Worm (Caenorhabditis elegans) whole organism, late embryonic: ENCODE measurements around the gene anmt-2.

Source experiments
- C08G9.2 ChIP-seq: sonication (generic microtip); optimal IDR thresholded peaks from 2 replicates; lab custom pipeline; 2016; ENCODE audit warnings: mild to moderate bottlenecking, missing genetic modification characterization, moderate library complexity, missing compliant biosample characterization
- K02D7.2 ChIP-seq: sonication (generic microtip); optimal IDR thresholded peaks from 2 replicates; lab custom pipeline; 2017; ENCODE audit warnings: mild to moderate bottlenecking, missing genetic modification characterization, missing compliant biosample characterization
- K09A11.1 ChIP-seq: sonication (generic microtip); optimal IDR thresholded peaks from 2 replicates; lab custom pipeline; 2017; ENCODE audit warnings: antibody characterized with exemption, mild to moderate bottlenecking, missing genetic modification characterization, missing compliant biosample characterization; ENCODE audit not compliant: insufficient read depth
- T23F11.4 ChIP-seq: fragments of 200-800 bp; sonication (Bioruptor generic); optimal IDR thresholded peaks from 2 replicates; lab custom pipeline; 2018; ENCODE audit warnings: mild to moderate bottlenecking, missing genetic modification characterization, missing compliant biosample characterization
- Y22D7AL.16 ChIP-seq: sonication (generic microtip); optimal IDR thresholded peaks from 2 replicates; lab custom pipeline; 2016; ENCODE audit warnings: missing genetic modification characterization, missing compliant biosample characterization
- ceh-2 ChIP-seq: sonication (generic microtip); optimal IDR thresholded peaks from 2 replicates; lab custom pipeline; 2016; ENCODE audit warnings: missing genotype, missing genetic modification characterization, missing compliant biosample characterization
- ceh-22 ChIP-seq: sonication (generic microtip); optimal IDR thresholded peaks from 2 replicates; lab custom pipeline; 2017; ENCODE audit warnings: missing biosample characterization, missing genetic modification characterization
- ceh-30 ChIP-seq: fragments of 150-350 bp; optimal IDR thresholded peaks from 2 replicates; lab custom pipeline; 2014; ENCODE audit warnings: missing biosample characterization, missing genetic modification characterization
- ceh-34 ChIP-seq: sonication (generic microtip); optimal IDR thresholded peaks from 2 replicates; lab custom pipeline; 2016; ENCODE audit warnings: mild to moderate bottlenecking, missing genetic modification characterization, missing compliant biosample characterization
- ceh-9 ChIP-seq: sonication (generic microtip); optimal IDR thresholded peaks from 2 replicates; lab custom pipeline; 2016; ENCODE audit warnings: mild to moderate bottlenecking, missing genetic modification characterization, inconsistent platforms, missing compliant biosample characterization
- dmd-4 ChIP-seq: sonication (generic microtip); optimal IDR thresholded peaks from 2 replicates; lab custom pipeline; 2016; ENCODE audit warnings: borderline replicate concordance, missing genetic modification characterization, missing compliant biosample characterization
- elt-2 ChIP-seq: sonication (generic microtip); optimal IDR thresholded peaks from 2 replicates; lab custom pipeline; 2016; ENCODE audit warnings: missing genetic modification reagents, missing genetic modification characterization, missing compliant biosample characterization
- elt-4 ChIP-seq: sonication (generic microtip); optimal IDR thresholded peaks from 2 replicates; lab custom pipeline; 2016; ENCODE audit warnings: missing genetic modification characterization, missing compliant biosample characterization
- ets-4 ChIP-seq: sonication (generic microtip); optimal IDR thresholded peaks from 2 replicates; lab custom pipeline; 2016; ENCODE audit warnings: missing genetic modification characterization, missing compliant biosample characterization
- hlh-15 ChIP-seq: sonication (generic microtip); optimal IDR thresholded peaks from 2 replicates; lab custom pipeline; 2016; ENCODE audit warnings: missing genetic modification characterization, missing compliant biosample characterization
- hlh-30 ChIP-seq: sonication (generic microtip); optimal IDR thresholded peaks from 2 replicates; lab custom pipeline; 2017; ENCODE audit warnings: antibody characterized with exemption, missing genetic modification characterization, missing compliant biosample characterization; ENCODE audit not compliant: insufficient read depth
- hlh-6 ChIP-seq: sonication (generic microtip); optimal IDR thresholded peaks from 2 replicates; lab custom pipeline; 2016; ENCODE audit warnings: missing genotype, missing genetic modification characterization, missing compliant biosample characterization
- hlh-8 ChIP-seq: sonication (generic microtip); optimal IDR thresholded peaks from 2 replicates; lab custom pipeline; 2016; ENCODE audit warnings: missing genotype, missing genetic modification characterization, missing compliant biosample characterization
- lim-6 ChIP-seq: sonication (generic microtip); optimal IDR thresholded peaks from 2 replicates; lab custom pipeline; 2016; ENCODE audit warnings: missing genetic modification characterization, missing compliant biosample characterization
- lin-11 ChIP-seq: fragments of 200-800 bp; sonication (Bioruptor generic); optimal IDR thresholded peaks from 2 replicates; lab custom pipeline; 2018; ENCODE audit warnings: mild to moderate bottlenecking, missing genetic modification characterization, missing compliant biosample characterization
- madf-2 ChIP-seq: sonication (generic microtip); optimal IDR thresholded peaks from 2 replicates; lab custom pipeline; 2017; ENCODE audit warnings: missing genetic modification characterization, missing compliant biosample characterization
- nfya-1 ChIP-seq: sonication (generic microtip); optimal IDR thresholded peaks from 2 replicates; lab custom pipeline; 2017; ENCODE audit warnings: missing genetic modification characterization, mild to moderate bottlenecking, missing compliant biosample characterization, antibody characterized with exemption, moderate library complexity
- nhr-11 ChIP-seq: fragments of 150-350 bp; optimal IDR thresholded peaks from 2 replicates; lab custom pipeline; 2014; ENCODE audit warnings: missing biosample characterization, missing genetic modification characterization
- nhr-232 ChIP-seq: sonication (generic microtip); optimal IDR thresholded peaks from 2 replicates; lab custom pipeline; 2016; ENCODE audit warnings: missing genetic modification characterization, missing compliant biosample characterization
- npax-4 ChIP-seq: sonication (generic microtip); optimal IDR thresholded peaks from 2 replicates; lab custom pipeline; 2016; ENCODE audit warnings: missing genetic modification characterization, missing compliant biosample characterization
- odd-2 ChIP-seq: sonication (generic microtip); optimal IDR thresholded peaks from 2 replicates; lab custom pipeline; 2017; ENCODE audit warnings: antibody characterized with exemption, mild to moderate bottlenecking, missing genetic modification characterization, missing compliant biosample characterization
- pag-3 ChIP-seq: sonication (generic microtip); optimal IDR thresholded peaks from 2 replicates; lab custom pipeline; 2016; ENCODE audit warnings: missing compliant biosample characterization, missing genetic modification characterization, borderline replicate concordance
- pha-4 ChIP-seq: fragments of 150-350 bp; optimal IDR thresholded peaks from 2 replicates; lab custom pipeline; 2018; ENCODE audit warnings: missing biosample characterization, missing genetic modification reagents, missing genetic modification characterization
- pqm-1 ChIP-seq: sonication (generic microtip); optimal IDR thresholded peaks from 2 replicates; lab custom pipeline; 2016; ENCODE audit warnings: missing genetic modification characterization, missing compliant biosample characterization
- sox-2 ChIP-seq: fragments of 200-800 bp; sonication (Bioruptor generic); IDR thresholded peaks from 2 replicates; pipeline ENCODE4 v1.3.6; 2022; ENCODE audit warnings: missing genetic modification reagents, missing genetic modification characterization, missing compliant biosample characterization
- sox-4 ChIP-seq: sonication (generic microtip); optimal IDR thresholded peaks from 2 replicates; lab custom pipeline; 2017; ENCODE audit warnings: mild to moderate bottlenecking, missing genetic modification characterization, inconsistent platforms, missing compliant biosample characterization
- ttx-3 ChIP-seq: sonication (generic microtip); optimal IDR thresholded peaks from 2 replicates; lab custom pipeline; 2016; ENCODE audit warnings: missing genetic modification reagents, missing genetic modification characterization, missing compliant biosample characterization
- unc-3 ChIP-seq, 2 experiments: fragments of 200-800 bp in 1 of 2; sonication (Bioruptor generic) in 1 of 2; sonication (generic microtip) in 1 of 2; conservative IDR thresholded peaks in 1 of 2; optimal IDR thresholded peaks in 1 of 2; 2 replicates each; pipeline versions ENCODE4 v1.3.6 to Lab custom; 2016 to 2022; ENCODE audit warnings: missing compliant biosample characterization in 2 of 2, missing genetic modification characterization in 2 of 2, missing genetic modification reagents in 1 of 2
- unc-42 ChIP-seq: sonication (generic microtip); optimal IDR thresholded peaks from 2 replicates; lab custom pipeline; 2016; ENCODE audit warnings: missing genotype, missing genetic modification characterization, missing compliant biosample characterization
- unc-55 ChIP-seq: sonication (generic microtip); optimal IDR thresholded peaks from 2 replicates; lab custom pipeline; 2017; ENCODE audit warnings: missing biosample characterization, missing genetic modification reagents, missing genetic modification characterization
- zip-5 ChIP-seq: sonication (generic microtip); optimal IDR thresholded peaks from 2 replicates; lab custom pipeline; 2016; ENCODE audit warnings: missing genetic modification characterization, missing compliant biosample characterization

Gene anmt-2

ce11 chrIII:6146797-6147196 lies 10.8 kb downstream of the anmt-2 start:
- TF ChIP-seq K09A11.1 (tag; lab: Kevin White, UChicago) (no peak), elt-2 (no peak), ceh-34 (no peak), sox-4 (tag; lab: Kevin White, UChicago) (no peak), T23F11.4 (GFP tag; lab: Kevin White, UChicago) (no peak), ttx-3 (tag; lab: Kevin White, UChicago) (no peak), dmd-4 (tag; lab: Kevin White, UChicago) (no peak), Y22D7AL.16 (tag; lab: Kevin White, UChicago) (no peak), nhr-232 (tag; lab: Kevin White, UChicago) (no peak)

- TF ChIP-seq ceh-22 (tag; lab: Kevin White, UChicago) (no peak), lim-6 (no peak), hlh-8 (no peak), ceh-34 (no peak), elt-4 (tag; lab: Kevin White, UChicago) (no peak), nhr-232 (tag; lab: Kevin White, UChicago) (no peak), lin-11 (tag; lab: Kevin White, UChicago) (no peak)
Observed at ce11 chrIII:6145896-6146295, 11.7 kb downstream of the anmt-2 start, which contains the start of gene Y42G9A.3. Y42G9A.3 (plus strand) TSS chrIII:6146258.

- TF ChIP-seq pag-3 (tag; lab: Kevin White, UChicago) (no peak), sox-2 (GFP tag; lab: Robert Waterston, UW) (no peak), hlh-15 (tag; lab: Kevin White, UChicago) (no peak), nhr-11 (tag; lab: Kevin White, UChicago) (no peak), ceh-30 (tag; lab: Kevin White, UChicago) (no peak), unc-55 (GFP tag; lab: Kevin White, UChicago) (no peak)
Observed at ce11 chrIII:6145309-6145708, 12.2 kb downstream of the anmt-2 start.

ce11 chrIII:6144390-6144962 lies 13.1 kb downstream of the anmt-2 start:
- no peak for TF ChIP-seq unc-55 (GFP tag; lab: Kevin White, UChicago)
- TF ChIP-seq sox-2 (GFP tag; lab: Robert Waterston, UW): no peak
- no peak for TF ChIP-seq hlh-30 (tag; lab: Kevin White, UChicago)
- no peak for TF ChIP-seq ceh-22 (tag; lab: Kevin White, UChicago)
- TF ChIP-seq, all 69 proteins: peak for 0

- peak; percentile 7 for TF ChIP-seq unc-42 (tag; lab: Kevin White, UChicago)
- no peak; the same call in 1 of the 2 replicates for TF ChIP-seq unc-3 (GFP tag; conservative IDR thresholded peaks at IDR 0.05; lab: Robert Waterston, UW)
- TF ChIP-seq unc-3 (tag; optimal IDR thresholded peaks at IDR 0.05; lab: Kevin White, UChicago): peak; percentile 27
- TF ChIP-seq K02D7.2 (tag; lab: Kevin White, UChicago): no peak
- TF ChIP-seq, all 69 proteins: peak for 2
Observed at ce11 chrIII:6141532-6141931, 16.0 kb downstream of the anmt-2 start.

ce11 chrIII:6140818-6141217 lies 16.7 kb downstream of the anmt-2 start:
- TF ChIP-seq pqm-1 (no peak), pha-4 (tag; lab: Kevin White, UChicago) (no peak), nfya-1 (no peak)

ce11 chrIII:6139932-6140612 lies 17.5 kb downstream of the anmt-2 start:
- TF ChIP-seq sox-2 (GFP tag; lab: Robert Waterston, UW) (no peak), C08G9.2 (tag; lab: Kevin White, UChicago) (no peak), madf-2 (tag; lab: Kevin White, UChicago) (no peak), T23F11.4 (GFP tag; lab: Kevin White, UChicago) (no peak), pha-4 (tag; lab: Kevin White, UChicago) (no peak), ets-4 (tag; lab: Kevin White, UChicago) (no peak), unc-3 (GFP tag; conservative IDR thresholded peaks at IDR 0.05; lab: Robert Waterston, UW) (no peak), unc-3 (tag; optimal IDR thresholded peaks at IDR 0.05; lab: Kevin White, UChicago) (no peak), lin-11 (tag; lab: Kevin White, UChicago) (no peak), odd-2 (tag; lab: Kevin White, UChicago) (no peak), ceh-30 (tag; lab: Kevin White, UChicago) (no peak), elt-2 (no peak), nfya-1 (peak; percentile 43), ceh-34 (no peak), zip-5 (no peak), ceh-2 (tag; lab: Kevin White, UChicago) (no peak), npax-4 (no peak), ceh-9 (tag; lab: Kevin White, UChicago) (no peak), hlh-6 (peak; percentile 11), nhr-232 (tag; lab: Kevin White, UChicago) (no peak)
